Worm (Caenorhabditis elegans) whole organism, early embryonic: ENCODE results near the gene Y39G8B.1.

ENCODE experiments used
- B0310.2 ChIP-seq: sonication (generic microtip); optimal IDR thresholded peaks from 2 replicates; lab custom pipeline; 2016; ENCODE audit warnings: mild to moderate bottlenecking, missing genetic modification characterization, missing compliant biosample characterization
- F13C5.2 ChIP-seq: sonication (generic microtip); optimal IDR thresholded peaks from 2 replicates; lab custom pipeline; 2017; ENCODE audit warnings: mild to moderate bottlenecking, missing genetic modification characterization, inconsistent platforms, missing compliant biosample characterization
- aly-1 ChIP-seq: sonication (generic microtip); optimal IDR thresholded peaks from 2 replicates; lab custom pipeline; 2016; ENCODE audit warnings: missing genetic modification characterization, missing compliant biosample characterization
- ama-1 ChIP-seq: fragments of 150-350 bp; optimal IDR thresholded peaks from 2 replicates; lab custom pipeline; 2014
- ceh-13 ChIP-seq: fragments of 200-800 bp; sonication (Bioruptor generic); optimal IDR thresholded peaks from 2 replicates; lab custom pipeline; 2018; ENCODE audit warnings: mild to moderate bottlenecking, missing genetic modification characterization, missing compliant biosample characterization
- ceh-36 ChIP-seq: sonication (generic microtip); optimal IDR thresholded peaks from 2 replicates; lab custom pipeline; 2016; ENCODE audit warnings: missing genetic modification characterization, inconsistent platforms, missing compliant biosample characterization
- ets-7 ChIP-seq: sonication (generic microtip); optimal IDR thresholded peaks from 2 replicates; lab custom pipeline; 2016; ENCODE audit warnings: missing genotype, missing genetic modification characterization, missing compliant biosample characterization
- flt-1 ChIP-seq: fragments of 200-800 bp; sonication (Bioruptor generic); IDR thresholded peaks from 2 replicates; pipeline ENCODE4 v1.3.6; 2022; ENCODE audit warnings: missing genetic modification characterization, missing compliant biosample characterization
- hmbx-1 ChIP-seq: sonication (generic microtip); optimal IDR thresholded peaks from 2 replicates; lab custom pipeline; 2016; ENCODE audit warnings: mild to moderate bottlenecking, missing genetic modification characterization, missing compliant biosample characterization
- hmg-4 ChIP-seq: fragments of 200-800 bp; sonication (Bioruptor generic); optimal IDR thresholded peaks from 2 replicates; lab custom pipeline; 2018; ENCODE audit warnings: mild to moderate bottlenecking, missing genetic modification characterization, missing compliant biosample characterization
- hnd-1 ChIP-seq: sonication (generic microtip); optimal IDR thresholded peaks from 2 replicates; lab custom pipeline; 2016; ENCODE audit warnings: missing genetic modification characterization, missing compliant biosample characterization
- pes-1 ChIP-seq: fragments of 200-800 bp; sonication (Bioruptor generic); IDR thresholded peaks from 2 replicates; pipeline ENCODE4 v1.3.6; 2022; ENCODE audit warnings: missing genetic modification reagents, missing genetic modification characterization, missing compliant biosample characterization
- scrt-1 ChIP-seq: fragments of 200-800 bp; sonication (Bioruptor generic); IDR thresholded peaks from 2 replicates; pipeline ENCODE4 v1.3.6; 2022; ENCODE audit warnings: missing genetic modification characterization, missing compliant biosample characterization
- sea-1 ChIP-seq: fragments of 200-800 bp; sonication (Bioruptor generic); conservative IDR thresholded peaks from 2 replicates; pipeline ENCODE4 v1.3.6; 2022; ENCODE audit warnings: missing genetic modification characterization, missing compliant biosample characterization
- tbx-11 ChIP-seq: fragments of 200-800 bp; sonication (Bioruptor generic); IDR thresholded peaks from 2 replicates; pipeline ENCODE4 v1.3.6; 2022; ENCODE audit warnings: missing genetic modification characterization, missing compliant biosample characterization
- tbx-37 ChIP-seq: fragments of 200-800 bp; sonication (Bioruptor generic); conservative IDR thresholded peaks from 2 replicates; pipeline ENCODE4 v1.3.6; 2022; ENCODE audit warnings: missing genetic modification reagents, missing genetic modification characterization, missing compliant biosample characterization
- tra-4 ChIP-seq: sonication (generic microtip); optimal IDR thresholded peaks from 2 replicates; lab custom pipeline; 2017; ENCODE audit warnings: missing genetic modification characterization, missing compliant biosample characterization

Gene Y39G8B.1

ce11 chrII:13957437-13957836 is 16.2 kb downstream of the Y39G8B.1 start, which contains the start of gene zip-3:
Gene zip-3, minus strand, starts transcription at chrII:13957457.
- TF ChIP-seq tbx-11 (no peak), tra-4 (no peak), flt-1 (GFP tag; lab: Robert Waterston, UW) (no peak), scrt-1 (no peak)

ce11 chrII:13956529-13956928 is 17.1 kb downstream of the Y39G8B.1 start:
- TF ChIP-seq tbx-11 (no peak), B0310.2 (tag; lab: Kevin White, UChicago) (no peak), hmbx-1 (no peak), aly-1 (tag; lab: Kevin White, UChicago) (no peak), pes-1 (GFP tag; lab: Robert Waterston, UW) (no peak), scrt-1 (no peak), tbx-37 (GFP tag; lab: Robert Waterston, UW) (no peak)

ce11 chrII:13954979-13955378 is 18.6 kb downstream of the Y39G8B.1 start:
- TF ChIP-seq hnd-1 (tag; lab: Kevin White, UChicago) (no peak), aly-1 (tag; lab: Kevin White, UChicago) (no peak), flt-1 (GFP tag; lab: Robert Waterston, UW) (no peak), tra-4 (no peak), pes-1 (GFP tag; lab: Robert Waterston, UW) (no peak), hmbx-1 (no peak)

ce11 chrII:13954077-13954476 is 19.5 kb downstream of the Y39G8B.1 start:
- TF ChIP-seq B0310.2 (tag; lab: Kevin White, UChicago): no peak
- no peak for TF ChIP-seq tbx-37 (GFP tag; lab: Robert Waterston, UW)
- no peak for TF ChIP-seq pes-1 (GFP tag; lab: Robert Waterston, UW)
- no peak for TF ChIP-seq tra-4
- no peak for TF ChIP-seq hmbx-1
- no peak for TF ChIP-seq hmg-4 (GFP tag; lab: Kevin White, UChicago)
- TF ChIP-seq F13C5.2 (tag; lab: Kevin White, UChicago): no peak
- no peak for TF ChIP-seq ceh-36 (tag; lab: Kevin White, UChicago)
- TF ChIP-seq flt-1 (GFP tag; lab: Robert Waterston, UW): no peak
- TF ChIP-seq ceh-13: no peak
- TF ChIP-seq ets-7: no peak
- TF ChIP-seq hnd-1 (tag; lab: Kevin White, UChicago): no peak
- TF ChIP-seq scrt-1: no peak

- TF ChIP-seq ama-1 (lab: Kevin White, UChicago): no peak
- no peak for TF ChIP-seq hnd-1 (tag; lab: Kevin White, UChicago)
- no peak for TF ChIP-seq tra-4
- no peak for TF ChIP-seq pes-1 (GFP tag; lab: Robert Waterston, UW)
- no peak for TF ChIP-seq sea-1
- no peak for TF ChIP-seq hmg-4 (GFP tag; lab: Kevin White, UChicago)
- no peak for TF ChIP-seq scrt-1
- TF ChIP-seq tbx-11: no peak
- TF ChIP-seq ceh-13: no peak
- TF ChIP-seq B0310.2 (tag; lab: Kevin White, UChicago): no peak
- TF ChIP-seq F13C5.2 (tag; lab: Kevin White, UChicago): no peak
- no peak for TF ChIP-seq ceh-36 (tag; lab: Kevin White, UChicago)
- TF ChIP-seq flt-1 (GFP tag; lab: Robert Waterston, UW): no peak
- TF ChIP-seq hmbx-1: no peak
- no peak for TF ChIP-seq tbx-37 (GFP tag; lab: Robert Waterston, UW)
- no peak for TF ChIP-seq aly-1 (tag; lab: Kevin White, UChicago)
- TF ChIP-seq ets-7: no peak
These were observed 21.6 kb downstream of the Y39G8B.1 start for ce11 chrII:13951986-13952385.

- no peak for TF ChIP-seq flt-1 (GFP tag; lab: Robert Waterston, UW)
- TF ChIP-seq ceh-13: no peak
- no peak for TF ChIP-seq tra-4
- no peak for TF ChIP-seq aly-1 (tag; lab: Kevin White, UChicago)
- no peak for TF ChIP-seq ama-1 (lab: Kevin White, UChicago)
- no peak for TF ChIP-seq hnd-1 (tag; lab: Kevin White, UChicago)
These were observed 24.3 kb downstream of the Y39G8B.1 start, which contains the start of gene sre-44 for ce11 chrII:13949290-13949689. Gene sre-44, plus strand, starts transcription at chrII:13949590.

- TF ChIP-seq F13C5.2 (tag; lab: Kevin White, UChicago) (no peak), ceh-13 (no peak), ama-1 (lab: Kevin White, UChicago) (no peak), pes-1 (GFP tag; lab: Robert Waterston, UW) (no peak)
These were observed 28.1 kb downstream of the Y39G8B.1 start for ce11 chrII:13945527-13945926.

ce11 chrII:13939531-13939930 is 34.1 kb downstream of the Y39G8B.1 start, which contains the start of gene W07G1.1:
Gene W07G1.1, minus strand, starts transcription at chrII:13939631.
- TF ChIP-seq ama-1 (lab: Kevin White, UChicago): no peak
- TF ChIP-seq tbx-37 (GFP tag; lab: Robert Waterston, UW): no peak
- TF ChIP-seq hnd-1 (tag; lab: Kevin White, UChicago): no peak
- no peak for TF ChIP-seq ceh-13
- no peak for TF ChIP-seq pes-1 (GFP tag; lab: Robert Waterston, UW)

- TF ChIP-seq hmg-4 (GFP tag; lab: Kevin White, UChicago) (no peak), hmbx-1 (no peak), ceh-36 (tag; lab: Kevin White, UChicago) (no peak), ceh-13 (no peak), ets-7 (no peak), flt-1 (GFP tag; lab: Robert Waterston, UW) (no peak), pes-1 (GFP tag; lab: Robert Waterston, UW) (no peak), scrt-1 (no peak), aly-1 (tag; lab: Kevin White, UChicago) (no peak), sea-1 (no peak), tbx-37 (GFP tag; lab: Robert Waterston, UW) (no peak)
These were observed 35.3 kb downstream of the Y39G8B.1 start for ce11 chrII:13938290-13938689.
